Worm (Caenorhabditis elegans) whole organism, L2 larva: ENCODE measurements around the gene pgp-12.

Source experiments
- C34F6.9 ChIP-seq: fragments of 150-350 bp; optimal IDR thresholded peaks from 2 replicates; lab custom pipeline; 2014; ENCODE audit warnings: missing biosample characterization, missing genetic modification characterization
- Y55F3AM.14 ChIP-seq: fragments of 200-800 bp; sonication (Bioruptor generic); optimal IDR thresholded peaks from 2 replicates; lab custom pipeline; 2018; ENCODE audit warnings: mild to moderate bottlenecking, missing genetic modification characterization, missing compliant biosample characterization
- alr-1 ChIP-seq: fragments of 150-350 bp; optimal IDR thresholded peaks from 2 replicates; lab custom pipeline; 2014; ENCODE audit warnings: missing biosample characterization, missing genetic modification characterization
- aly-2 ChIP-seq: fragments of 150-350 bp; optimal IDR thresholded peaks from 2 replicates; lab custom pipeline; 2014; ENCODE audit warnings: missing biosample characterization, missing genetic modification characterization
- blmp-1 ChIP-seq: sonication (generic microtip); optimal IDR thresholded peaks from 2 replicates; lab custom pipeline; 2017; ENCODE audit warnings: missing genetic modification characterization, mild to moderate bottlenecking, missing compliant biosample characterization, antibody characterized with exemption, moderate library complexity; ENCODE audit not compliant: insufficient read depth
- ceh-16 ChIP-seq: fragments of 150-350 bp; optimal IDR thresholded peaks from 2 replicates; lab custom pipeline; 2014; ENCODE audit warnings: missing biosample characterization, missing genetic modification characterization
- crh-2 ChIP-seq: sonication (generic microtip); optimal IDR thresholded peaks from 2 replicates; lab custom pipeline; 2017; ENCODE audit warnings: missing biosample characterization, missing genetic modification characterization
- dmd-4 ChIP-seq: sonication (generic microtip); optimal IDR thresholded peaks from 2 replicates; lab custom pipeline; 2017; ENCODE audit warnings: missing biosample characterization, missing genetic modification characterization
- egl-27 ChIP-seq: sonication (generic microtip); optimal IDR thresholded peaks from 3 replicates; lab custom pipeline; 2017; ENCODE audit warnings: missing biosample characterization, missing genetic modification reagents, missing genetic modification characterization
- elt-3 ChIP-seq: sonication (generic microtip); optimal IDR thresholded peaks from 2 replicates; lab custom pipeline; 2017; ENCODE audit warnings: missing biosample characterization, missing genetic modification characterization
- fos-1 ChIP-seq: fragments of 150-350 bp; optimal IDR thresholded peaks from 2 replicates; lab custom pipeline; 2014; ENCODE audit warnings: missing biosample characterization, missing genetic modification characterization
- gmeb-1 ChIP-seq: fragments of 150-350 bp; optimal IDR thresholded peaks from 2 replicates; lab custom pipeline; 2014; ENCODE audit warnings: missing biosample characterization, missing genetic modification characterization
- lin-11 ChIP-seq: fragments of 150-350 bp; sonication (generic microtip); optimal IDR thresholded peaks from 2 replicates; lab custom pipeline; 2014; ENCODE audit warnings: missing biosample characterization, missing genetic modification characterization, inconsistent platforms, mixed read lengths
- lin-13 ChIP-seq: fragments of 150-350 bp; optimal IDR thresholded peaks from 2 replicates; lab custom pipeline; 2014; ENCODE audit warnings: missing biosample characterization, missing genetic modification reagents, missing genetic modification characterization
- lin-39 ChIP-seq: fragments of 150-350 bp; optimal IDR thresholded peaks from 2 replicates; lab custom pipeline; 2014; ENCODE audit warnings: missing biosample characterization, missing genetic modification reagents, missing genetic modification characterization
- lsy-2 ChIP-seq, 2 experiments: fragments of 150-350 bp in 1 of 2; sonication (generic microtip) in 1 of 2; optimal IDR thresholded peaks; 2 replicates each; lab custom pipeline; 2014 to 2017; ENCODE audit warnings: missing biosample characterization in 2 of 2, missing genetic modification characterization in 2 of 2
- mab-5 ChIP-seq: fragments of 150-350 bp; optimal IDR thresholded peaks from 2 replicates; lab custom pipeline; 2014; ENCODE audit warnings: missing biosample characterization, missing genetic modification characterization
- nhr-10 ChIP-seq: sonication (generic microtip); optimal IDR thresholded peaks from 2 replicates; lab custom pipeline; 2017; ENCODE audit warnings: missing biosample characterization, missing genetic modification characterization
- nhr-11 ChIP-seq: fragments of 150-350 bp; optimal IDR thresholded peaks from 2 replicates; lab custom pipeline; 2014; ENCODE audit warnings: missing biosample characterization, missing genetic modification characterization
- nhr-129 ChIP-seq: fragments of 150-350 bp; optimal IDR thresholded peaks from 2 replicates; lab custom pipeline; 2014; ENCODE audit warnings: missing biosample characterization, missing genetic modification characterization
- nhr-21 ChIP-seq: fragments of 150-350 bp; optimal IDR thresholded peaks from 2 replicates; lab custom pipeline; 2014; ENCODE audit warnings: missing biosample characterization, missing genetic modification characterization
- nhr-23 ChIP-seq: fragments of 150-350 bp; optimal IDR thresholded peaks from 2 replicates; lab custom pipeline; 2014; ENCODE audit warnings: missing biosample characterization, missing genetic modification reagents, missing genetic modification characterization
- nhr-237 ChIP-seq: fragments of 150-350 bp; optimal IDR thresholded peaks from 2 replicates; lab custom pipeline; 2014; ENCODE audit warnings: missing biosample characterization, missing genetic modification characterization
- nhr-25 ChIP-seq: fragments of 150-350 bp; sonication (generic microtip); optimal IDR thresholded peaks from 3 replicates; lab custom pipeline; 2014; ENCODE audit warnings: missing biosample characterization, missing genetic modification characterization
- nhr-6 ChIP-seq: fragments of 150-350 bp; optimal IDR thresholded peaks from 2 replicates; lab custom pipeline; 2014; ENCODE audit warnings: missing biosample characterization, missing genetic modification characterization
- nhr-77 ChIP-seq: fragments of 150-350 bp; optimal IDR thresholded peaks from 2 replicates; lab custom pipeline; 2014; ENCODE audit warnings: missing biosample characterization, missing genetic modification characterization
- sem-4 ChIP-seq: fragments of 150-350 bp; optimal IDR thresholded peaks from 2 replicates; lab custom pipeline; 2014; ENCODE audit warnings: missing biosample characterization, missing genetic modification reagents, missing genetic modification characterization
- skn-1 ChIP-seq: sonication (generic microtip); optimal IDR thresholded peaks from 2 replicates; lab custom pipeline; 2017; ENCODE audit warnings: missing biosample characterization, missing genetic modification characterization
- sma-9 ChIP-seq, 2 experiments: fragments of 150-350 bp in 1 of 2; sonication (generic microtip) in 1 of 2; optimal IDR thresholded peaks; 2 replicates each; lab custom pipeline; 2014 to 2016; ENCODE audit warnings: missing genetic modification characterization in 2 of 2, mild to moderate bottlenecking in 1 of 2, missing biosample characterization in 1 of 2, missing compliant biosample characterization in 1 of 2, missing genetic modification reagents in 1 of 2, moderate library complexity in 1 of 2
- unc-39 ChIP-seq: fragments of 150-350 bp; optimal IDR thresholded peaks from 2 replicates; lab custom pipeline; 2014; ENCODE audit warnings: missing biosample characterization, missing genetic modification characterization
- unc-55 ChIP-seq: fragments of 150-350 bp; sonication (generic microtip); optimal IDR thresholded peaks from 3 replicates; lab custom pipeline; 2014; ENCODE audit warnings: missing biosample characterization, missing genetic modification reagents, missing genetic modification characterization
- unc-62 ChIP-seq: fragments of 150-350 bp; optimal IDR thresholded peaks from 2 replicates; lab custom pipeline; 2014; ENCODE audit warnings: missing biosample characterization, missing genetic modification reagents, missing genetic modification characterization
- zag-1 ChIP-seq: fragments of 150-350 bp; optimal IDR thresholded peaks from 2 replicates; lab custom pipeline; 2014; ENCODE audit warnings: missing biosample characterization, missing genetic modification characterization
- ztf-1 ChIP-seq: fragments of 200-800 bp; sonication (Bioruptor generic); conservative IDR thresholded peaks from 2 replicates; pipeline ENCODE4 v1.3.6; 2022; ENCODE audit warnings: missing genetic modification characterization, missing compliant biosample characterization
- ztf-4 ChIP-seq: fragments of 150-350 bp; optimal IDR thresholded peaks from 2 replicates; lab custom pipeline; 2014; ENCODE audit warnings: missing biosample characterization, missing genetic modification characterization

The pgp-12 gene

ce11 chrX:12731188-12731857, at the start of gene pgp-12:
Gene pgp-12 (plus strand): TSS chrX:12731807.
- TF ChIP-seq ztf-1 (GFP tag; lab: Robert Waterston, UW) (no peak), elt-3 (no peak), nhr-23 (tag; lab: Kevin White, UChicago) (no peak), lsy-2 (tag; optimal IDR thresholded peaks at IDR 0.05; lab: Kevin White, UChicago) (no peak), unc-55 (GFP tag; lab: Kevin White, UChicago) (no peak), nhr-237 (tag; lab: Kevin White, UChicago) (no peak), alr-1 (tag; lab: Kevin White, UChicago) (no peak), nhr-21 (tag; lab: Kevin White, UChicago) (no peak), crh-2 (no peak), nhr-77 (tag; lab: Kevin White, UChicago) (no peak), Y55F3AM.14 (no peak), C34F6.9 (tag; lab: Kevin White, UChicago) (no peak), nhr-10 (no peak), gmeb-1 (no peak), skn-1 (tag; lab: Kevin White, UChicago) (no peak), egl-27 (tag; lab: Kevin White, UChicago) (no peak), nhr-11 (tag; lab: Kevin White, UChicago) (no peak)

- TF ChIP-seq dmd-4 (tag; lab: Kevin White, UChicago) = no peak
- no peak for TF ChIP-seq zag-1 (tag; lab: Kevin White, UChicago)
- no peak for TF ChIP-seq lsy-2 (tag; optimal IDR thresholded peaks at IDR 0.05; lab: Kevin White, UChicago)
- no peak for TF ChIP-seq ztf-1 (GFP tag; lab: Robert Waterston, UW)
- TF ChIP-seq mab-5 (tag; lab: Kevin White, UChicago) = no peak
- TF ChIP-seq nhr-21 (tag; lab: Kevin White, UChicago) = no peak
- TF ChIP-seq fos-1 = no peak
- no peak for TF ChIP-seq alr-1 (tag; lab: Kevin White, UChicago)
- no peak for TF ChIP-seq lin-39 (tag; lab: Kevin White, UChicago)
- no peak for TF ChIP-seq ceh-16 (tag; lab: Kevin White, UChicago)
- TF ChIP-seq sem-4 (tag; lab: Kevin White, UChicago) = no peak
- no peak for TF ChIP-seq ztf-4 (tag; lab: Kevin White, UChicago)
- TF ChIP-seq C34F6.9 (tag; lab: Kevin White, UChicago) = no peak
- no peak for TF ChIP-seq nhr-237 (tag; lab: Kevin White, UChicago)
- TF ChIP-seq aly-2 (tag; lab: Kevin White, UChicago) = no peak
- no peak for TF ChIP-seq gmeb-1
- no peak for TF ChIP-seq nhr-77 (tag; lab: Kevin White, UChicago)
- TF ChIP-seq sma-9 (GFP tag; optimal IDR thresholded peaks at IDR 0.05; lab: Kevin White, UChicago) = no peak
- TF ChIP-seq sma-9 (tag; optimal IDR thresholded peaks at IDR 0.05; lab: Kevin White, UChicago) = no peak
These were observed 44.1 kb upstream of the pgp-12 start for ce11 chrX:12687482-12687881.

ce11 chrX:12688632-12689031, 43.0 kb upstream of the pgp-12 start:
- TF ChIP-seq lin-13 (GFP tag; lab: Kevin White, UChicago) = no peak
- no peak for TF ChIP-seq lin-39 (tag; lab: Kevin White, UChicago)
- no peak for TF ChIP-seq unc-39
- no peak for TF ChIP-seq zag-1 (tag; lab: Kevin White, UChicago)
- no peak for TF ChIP-seq nhr-25 (tag; lab: Kevin White, UChicago)
- TF ChIP-seq nhr-23 (tag; lab: Kevin White, UChicago) = no peak
- no peak for TF ChIP-seq lin-11 (tag; lab: Kevin White, UChicago)
- TF ChIP-seq ztf-4 (tag; lab: Kevin White, UChicago) = no peak
- no peak for TF ChIP-seq dmd-4 (tag; lab: Kevin White, UChicago)

ce11 chrX:12689869-12690268, 41.7 kb upstream of the pgp-12 start:
- TF ChIP-seq ztf-4 (tag; lab: Kevin White, UChicago) (no peak), ztf-1 (GFP tag; lab: Robert Waterston, UW) (no peak), sma-9 (GFP tag; optimal IDR thresholded peaks at IDR 0.05; lab: Kevin White, UChicago) (peak; percentile 63), sma-9 (tag; optimal IDR thresholded peaks at IDR 0.05; lab: Kevin White, UChicago) (no peak), blmp-1 (tag; lab: Kevin White, UChicago) (no peak), C34F6.9 (tag; lab: Kevin White, UChicago) (peak; percentile 29), nhr-21 (tag; lab: Kevin White, UChicago) (no peak), nhr-23 (tag; lab: Kevin White, UChicago) (no peak), unc-62 (GFP tag; lab: Kevin White, UChicago) (no peak), nhr-6 (tag; lab: Kevin White, UChicago) (no peak), lsy-2 (tag; optimal IDR thresholded peaks at IDR 0.05; lab: Kevin White, UChicago) (peak in 1 of 2 experiments; percentile 4), ceh-16 (tag; lab: Kevin White, UChicago) (peak; percentile 6), nhr-129 (tag; lab: Kevin White, UChicago) (no peak), skn-1 (tag; lab: Kevin White, UChicago) (no peak), gmeb-1 (no peak)
